Worm (Caenorhabditis elegans) whole organism, L2 larva: ENCODE measurements around the gene ints-11.
A peak's percentile ranks its signal among the peaks of the same experiment; 100 is the strongest.

Source experiments
- ZK546.5 ChIP-seq: sonication (generic microtip); optimal IDR thresholded peaks from 2 replicates; lab custom pipeline; 2017; ENCODE audit warnings: missing biosample characterization, missing genetic modification characterization
- alr-1 ChIP-seq: fragments of 150-350 bp; optimal IDR thresholded peaks from 2 replicates; lab custom pipeline; 2014; ENCODE audit warnings: missing biosample characterization, missing genetic modification characterization
- aly-2 ChIP-seq: fragments of 150-350 bp; optimal IDR thresholded peaks from 2 replicates; lab custom pipeline; 2014; ENCODE audit warnings: missing biosample characterization, missing genetic modification characterization
- blmp-1 ChIP-seq: sonication (generic microtip); optimal IDR thresholded peaks from 2 replicates; lab custom pipeline; 2017; ENCODE audit warnings: missing genetic modification characterization, mild to moderate bottlenecking, missing compliant biosample characterization, antibody characterized with exemption, moderate library complexity; ENCODE audit not compliant: insufficient read depth
- ceh-82 ChIP-seq: fragments of 150-350 bp; optimal IDR thresholded peaks from 2 replicates; lab custom pipeline; 2014; ENCODE audit warnings: missing biosample characterization, missing genetic modification characterization
- egl-27 ChIP-seq: sonication (generic microtip); optimal IDR thresholded peaks from 3 replicates; lab custom pipeline; 2017; ENCODE audit warnings: missing biosample characterization, missing genetic modification reagents, missing genetic modification characterization
- fos-1 ChIP-seq: fragments of 150-350 bp; optimal IDR thresholded peaks from 2 replicates; lab custom pipeline; 2014; ENCODE audit warnings: missing biosample characterization, missing genetic modification characterization
- mdl-1 ChIP-seq, 2 experiments: fragments of 150-350 bp in 1 of 2; sonication (generic microtip) in 1 of 2; optimal IDR thresholded peaks; 2 replicates each; lab custom pipeline; 2017; ENCODE audit warnings: missing biosample characterization in 2 of 2, missing genetic modification characterization in 2 of 2
- nhr-11 ChIP-seq: fragments of 150-350 bp; optimal IDR thresholded peaks from 2 replicates; lab custom pipeline; 2014; ENCODE audit warnings: missing biosample characterization, missing genetic modification characterization
- snpc-4 ChIP-seq: fragments of 150-350 bp; optimal IDR thresholded peaks from 2 replicates; lab custom pipeline; 2014; ENCODE audit warnings: missing biosample characterization, missing genetic modification characterization

DNA sequence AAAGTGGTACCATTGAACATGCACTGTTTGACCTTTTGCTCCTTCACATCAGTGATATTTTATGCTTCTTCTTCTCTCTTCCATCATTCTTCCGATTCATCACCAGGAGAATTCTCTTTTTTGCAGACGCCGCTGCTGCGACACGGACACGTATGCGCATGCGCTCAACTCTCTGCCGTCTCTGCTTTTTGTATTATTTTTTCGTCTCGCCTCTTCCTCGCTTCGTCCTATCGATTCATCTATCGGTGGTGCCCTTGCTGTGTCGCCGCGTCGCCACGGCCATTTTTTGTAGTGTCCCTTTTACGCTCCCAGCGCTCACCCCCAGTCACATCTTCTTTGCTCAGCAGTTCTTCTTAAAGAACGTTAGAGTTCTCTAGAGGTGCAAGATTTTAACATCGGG lies 17.1 kb downstream of the ints-11 start:
- TF ChIP-seq fos-1 (tag; lab: Kevin White, UChicago) (peak; percentile 70), nhr-11 (no peak), alr-1 (no peak), aly-2 (tag; lab: Kevin White, UChicago) (no peak), ceh-82 (tag; lab: Kevin White, UChicago) (no peak), ZK546.5 (tag; lab: Kevin White, UChicago) (no peak), blmp-1 (tag; lab: Kevin White, UChicago) (no peak), snpc-4 (no peak), mdl-1 (tag; optimal IDR thresholded peaks at IDR 0.05; lab: Kevin White, UChicago) (peak; percentile 39 to 54), egl-27 (tag; lab: Kevin White, UChicago) (no peak)
